Worm (Caenorhabditis elegans): ENCODE results near the gene rev-3.

rev-3 gene

DNA sequence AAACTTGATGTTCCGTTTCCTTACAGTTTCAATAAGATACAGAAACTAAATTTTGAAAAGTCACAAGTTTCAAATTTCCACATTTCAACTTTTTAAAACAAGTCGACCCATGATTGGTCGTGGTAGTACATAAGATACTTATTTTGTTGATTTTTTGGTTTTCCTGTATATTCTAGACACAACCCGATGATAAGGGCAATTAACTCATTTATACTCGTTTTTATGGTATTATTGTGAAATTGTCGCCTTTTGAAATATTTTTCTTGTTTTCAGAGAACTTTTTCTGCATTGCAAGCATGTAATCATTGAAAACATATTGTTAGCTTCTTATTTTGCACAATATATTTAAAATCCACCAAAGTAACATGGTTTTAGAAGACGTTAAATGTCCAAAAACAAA, 21.5 kb upstream of the rev-3 start:
- TF ChIP-seq dpl-1 (GFP tag; optimal IDR thresholded peaks at IDR 0.05) (no peak), snu-23 (GFP tag; optimal IDR thresholded peaks at IDR 0.05) (no peak), rnt-1 (tag; optimal IDR thresholded peaks at IDR 0.05) (no peak), jun-1 (tag; optimal IDR thresholded peaks at IDR 0.05) (no peak), mef-2 (tag; optimal IDR thresholded peaks at IDR 0.05) (no peak), mdl-1 (tag; optimal IDR thresholded peaks at IDR 0.05) (no peak), swsn-7 (tag; optimal IDR thresholded peaks at IDR 0.05) (no peak)

DNA sequence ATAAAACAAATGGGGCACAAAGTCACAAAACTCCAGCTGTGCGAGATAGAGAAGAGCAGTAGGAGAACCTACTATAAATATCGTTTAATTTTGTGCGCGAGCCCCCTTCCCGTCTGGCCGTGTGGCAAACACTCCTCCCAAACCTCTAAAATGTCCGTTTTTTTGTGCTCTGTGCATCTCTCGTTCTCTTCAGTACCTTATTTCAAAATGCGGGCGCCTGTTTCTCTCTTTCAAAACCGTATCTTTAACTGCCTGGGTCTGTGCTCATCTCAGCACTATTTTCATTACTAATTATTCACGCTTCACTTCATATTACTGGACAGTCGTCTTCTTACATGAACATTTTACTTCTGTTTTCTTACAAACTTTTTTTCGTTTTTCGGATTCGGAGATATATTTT, 19.6 kb upstream of the rev-3 start:
- TF ChIP-seq grh-1 (GFP tag; IDR thresholded peaks at IDR 0.05) (no peak), nhr-28 (tag; optimal IDR thresholded peaks at IDR 0.05) (no peak), fkh-4 (tag; optimal IDR thresholded peaks at IDR 0.05; ENCODE audit: borderline replicate concordance) (no peak), nhr-85 (tag) (peak; percentile 14), nhr-19 (GFP tag; conservative IDR thresholded peaks at IDR 0.05) (no peak), dpl-1 (GFP tag; optimal IDR thresholded peaks at IDR 0.05) (no peak), mep-1 (tag; optimal IDR thresholded peaks at IDR 0.05) (no peak), pqm-1 (tag; optimal IDR thresholded peaks at IDR 0.05) (no peak), nhr-11 (tag; optimal IDR thresholded peaks at IDR 0.05) (no peak), lin-15B (tag; optimal IDR thresholded peaks at IDR 0.05) (no peak), F16B12.6 (tag; optimal IDR thresholded peaks at IDR 0.05) (no peak), nhr-12 (tag; optimal IDR thresholded peaks at IDR 0.05) (no peak), vab-15 (tag; optimal IDR thresholded peaks at IDR 0.05) (no peak), lin-14 (GFP tag; optimal IDR thresholded peaks at IDR 0.05) (peak; percentile 14), nhr-84 (tag; optimal IDR thresholded peaks at IDR 0.05) (no peak)

DNA sequence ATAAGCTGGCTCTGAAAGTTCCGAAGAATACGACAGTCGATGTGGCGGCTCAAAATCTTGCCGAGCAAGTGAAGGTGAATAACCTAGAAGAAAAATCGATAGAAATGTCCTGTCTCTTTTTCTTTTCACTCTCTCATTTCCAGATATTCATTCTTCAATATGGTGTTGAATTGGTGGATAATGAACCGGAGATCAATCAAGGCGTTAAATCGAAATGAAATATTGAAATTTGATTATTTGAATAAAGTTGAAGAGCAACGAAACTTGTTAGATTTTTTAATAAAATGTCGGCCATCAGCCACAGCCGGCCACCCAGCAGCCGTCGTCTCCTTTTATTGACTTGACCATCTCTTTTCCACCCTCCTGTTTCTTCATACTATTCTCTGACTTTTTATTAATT, 16.3 kb upstream of the rev-3 start, which contains the start of gene R12B2.2:
TSS of gene R12B2.2 (plus strand) at position 301 of the 400 bp plus-strand sequence.
- TF ChIP-seq grh-1 (GFP tag; IDR thresholded peaks at IDR 0.05) = no peak
- TF ChIP-seq egl-27 (tag; optimal IDR thresholded peaks at IDR 0.05) = no peak
- no peak for TF ChIP-seq aly-2 (tag; optimal IDR thresholded peaks at IDR 0.05)
- TF ChIP-seq pqm-1 (tag; optimal IDR thresholded peaks at IDR 0.05) = no peak
- TF ChIP-seq ceh-88 (GFP tag; IDR thresholded peaks at IDR 0.05) = no peak
- no peak for TF ChIP-seq F16B12.6 (tag; optimal IDR thresholded peaks at IDR 0.05)
- TF ChIP-seq fkh-4 (tag; optimal IDR thresholded peaks at IDR 0.05; ENCODE audit: borderline replicate concordance) = no peak
- no peak for TF ChIP-seq lin-35 (GFP tag; optimal IDR thresholded peaks at IDR 0.05)
- no peak for TF ChIP-seq nhr-90 (tag; optimal IDR thresholded peaks at IDR 0.05; ENCODE audit: poor library complexity)
- TF ChIP-seq nhr-237 (tag; optimal IDR thresholded peaks at IDR 0.05) = no peak
- TF ChIP-seq nhr-20 (tag; optimal IDR thresholded peaks at IDR 0.05) = no peak
- no peak for TF ChIP-seq nhr-28 (tag; optimal IDR thresholded peaks at IDR 0.05)
- TF ChIP-seq fkh-8 (tag; optimal IDR thresholded peaks at IDR 0.05) = no peak
- no peak for TF ChIP-seq ceh-82 (tag; optimal IDR thresholded peaks at IDR 0.05)
- TF ChIP-seq hlh-4 (tag; optimal IDR thresholded peaks at IDR 0.05) = no peak
- no peak for TF ChIP-seq lin-39 (tag; optimal IDR thresholded peaks at IDR 0.05)
- TF ChIP-seq pax-3 (tag; optimal IDR thresholded peaks at IDR 0.05) = no peak
- TF ChIP-seq ztf-11 (tag; optimal IDR thresholded peaks at IDR 0.05) = no peak

DNA sequence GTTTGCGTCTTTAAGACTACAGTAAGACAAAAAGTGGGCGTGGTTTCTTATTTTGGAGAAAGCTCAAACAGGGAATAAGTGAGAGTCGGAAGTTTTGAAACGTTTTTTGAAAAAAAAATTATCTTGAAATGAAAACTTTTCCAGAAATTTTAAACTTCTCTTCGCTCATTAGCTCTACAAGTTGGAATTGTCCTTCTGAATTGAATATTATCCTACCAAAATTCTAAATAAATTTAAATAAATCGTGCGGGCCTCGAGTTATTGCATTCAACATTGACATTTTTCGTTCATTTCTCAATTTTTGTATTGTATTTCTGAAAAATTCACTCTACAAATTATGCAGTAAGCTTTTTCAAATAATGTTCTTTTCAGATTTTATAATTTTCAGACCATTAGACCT, 14.8 kb upstream of the rev-3 start, which contains the start of gene R12B2.3:
TSS of gene R12B2.3 (plus strand) at position 301 of the 400 bp plus-strand sequence.
- no peak for TF ChIP-seq lin-35 (GFP tag; optimal IDR thresholded peaks at IDR 0.05)

DNA sequence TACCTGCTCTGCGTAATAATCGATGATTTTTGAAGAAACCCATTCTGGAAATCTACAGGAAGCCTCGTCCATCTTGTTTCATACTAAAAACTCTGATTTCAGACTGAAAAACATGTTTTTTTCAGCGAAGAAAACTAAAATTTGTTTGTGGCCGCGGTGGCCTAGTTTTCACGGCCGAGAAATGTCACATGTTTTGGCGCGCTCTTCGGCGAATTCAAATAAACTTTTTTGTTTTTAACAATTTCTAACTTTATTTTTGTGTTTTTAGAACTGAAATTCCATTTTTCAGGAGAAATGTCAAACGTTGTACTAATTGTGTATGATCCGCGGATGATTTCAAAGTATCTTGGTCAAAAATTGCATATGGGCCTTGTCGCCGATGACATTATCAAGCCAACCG, 12.5 kb upstream of the rev-3 start, which contains the start of the genes polq-1 and him-10:
TSS of gene polq-1 (minus strand) at position 190 of the 400 bp plus-strand sequence.
TSS of gene him-10 (plus strand) at position 290 of the 400 bp plus-strand sequence.
- TF ChIP-seq fkh-4 (tag; optimal IDR thresholded peaks at IDR 0.05; ENCODE audit: borderline replicate concordance) = peak; percentile 9
- peak in 1 of 2 experiments; percentile 51 for TF ChIP-seq lsy-2 (tag; optimal IDR thresholded peaks at IDR 0.05)
- TF ChIP-seq snu-23 (GFP tag; optimal IDR thresholded peaks at IDR 0.05) = peak; percentile 16
- peak; percentile 35 for TF ChIP-seq lin-14 (GFP tag; optimal IDR thresholded peaks at IDR 0.05)
- TF ChIP-seq fkh-8 (tag; optimal IDR thresholded peaks at IDR 0.05) = peak; percentile 1
- TF ChIP-seq mep-1 (tag; optimal IDR thresholded peaks at IDR 0.05) = peak; percentile 48
- peak; percentile 18 for TF ChIP-seq lir-3 (tag; optimal IDR thresholded peaks at IDR 0.05; ENCODE audit: poor library complexity)
- no peak for TF ChIP-seq unc-130 (tag; optimal IDR thresholded peaks at IDR 0.05)
- TF ChIP-seq tbx-2 (tag; optimal IDR thresholded peaks at IDR 0.05) = peak; percentile 5
- TF ChIP-seq lin-35 (GFP tag; optimal IDR thresholded peaks at IDR 0.05) = peak; percentile 68 to 89
- TF ChIP-seq ztf-4 (tag; optimal IDR thresholded peaks at IDR 0.05) = no peak
- TF ChIP-seq rnt-1 (tag; optimal IDR thresholded peaks at IDR 0.05) = peak; percentile 80
- peak; percentile 40 for TF ChIP-seq nhr-85 (tag)
- TF ChIP-seq ceh-90 (tag; optimal IDR thresholded peaks at IDR 0.05) = peak; percentile 59
- peak in 1 of 3 experiments; percentile 14 for TF ChIP-seq ceh-82 (tag; optimal IDR thresholded peaks at IDR 0.05)
- peak; percentile 6 for TF ChIP-seq snpc-4 (tag; optimal IDR thresholded peaks at IDR 0.05)
- no peak for TF ChIP-seq egl-27 (tag; optimal IDR thresholded peaks at IDR 0.05)
- no peak for TF ChIP-seq ceh-63 (GFP tag; optimal IDR thresholded peaks at IDR 0.05)
- no peak for TF ChIP-seq nhr-84 (tag; optimal IDR thresholded peaks at IDR 0.05)
- TF ChIP-seq efl-1 (optimal IDR thresholded peaks at IDR 0.05) = peak; percentile 53 to 79
- TF ChIP-seq efl-1 (GFP tag; optimal IDR thresholded peaks at IDR 0.05 in 1 of 2) = peak; percentile 87 to 98
- peak; percentile 16 for TF ChIP-seq blmp-1 (tag; optimal IDR thresholded peaks at IDR 0.05)

All from whole organism, L1 larva.